Worm (Caenorhabditis elegans) whole organism, young adult: Measurements from ENCODE around the gene K09E4.4.

Experiments used
- F23B12.7 ChIP-seq: sonication (generic microtip); optimal IDR thresholded peaks from 2 replicates; lab custom pipeline; 2017; ENCODE audit warnings: missing genetic modification characterization, mild to moderate bottlenecking, missing compliant biosample characterization, antibody characterized with exemption, moderate library complexity; ENCODE audit not compliant: insufficient read depth
- Y53G8AR.9 ChIP-seq: fragments of 200-800 bp; sonication (Bioruptor generic); conservative IDR thresholded peaks from 2 replicates; pipeline ENCODE4 v1.3.6; 2022; ENCODE audit warnings: missing genetic modification reagents, missing genetic modification characterization, missing compliant biosample characterization
- cebp-2 ChIP-seq: fragments of 200-800 bp; sonication (Bioruptor generic); IDR thresholded peaks from 2 replicates; pipeline ENCODE4 v1.3.6; 2022; ENCODE audit warnings: missing genetic modification characterization, missing compliant biosample characterization
- ceh-79 ChIP-seq: sonication (generic microtip); optimal IDR thresholded peaks from 2 replicates; lab custom pipeline; 2017; ENCODE audit warnings: mild to moderate bottlenecking, missing genetic modification characterization, missing compliant biosample characterization
- egl-18 ChIP-seq: fragments of 200-800 bp; sonication (Bioruptor generic); IDR thresholded peaks from 2 replicates; pipeline ENCODE4 v1.3.6; 2022; ENCODE audit warnings: missing genetic modification reagents, missing genetic modification characterization, missing compliant biosample characterization
- gei-17 ChIP-seq: fragments of 200-800 bp; sonication (Bioruptor generic); optimal IDR thresholded peaks from 2 replicates; lab custom pipeline; 2018; ENCODE audit warnings: mild to moderate bottlenecking, missing genetic modification characterization, missing compliant biosample characterization
- lin-35 ChIP-seq, 3 experiments: fragments of 150-350 bp in 2 of 3; sonication (generic microtip) in 1 of 3; optimal IDR thresholded peaks; 2 replicates each; lab custom pipeline; 2014 to 2018; ENCODE audit warnings: missing biosample characterization in 3 of 3, missing genetic modification characterization in 3 of 3, missing genetic modification reagents in 3 of 3
- lir-1 ChIP-seq: fragments of 200-800 bp; sonication (Bioruptor generic); conservative IDR thresholded peaks from 2 replicates; pipeline ENCODE4 v1.3.6; 2022; ENCODE audit warnings: missing genetic modification reagents, missing genetic modification characterization, missing compliant biosample characterization
- sea-2 ChIP-seq: fragments of 200-800 bp; sonication (Bioruptor generic); IDR thresholded peaks from 2 replicates; pipeline ENCODE4 v1.3.6; 2022; ENCODE audit warnings: missing genetic modification characterization, missing compliant biosample characterization
- snpc-1.3 ChIP-seq: sonication (generic microtip); optimal IDR thresholded peaks from 2 replicates; lab custom pipeline; 2017; ENCODE audit warnings: missing genetic modification characterization, mild to moderate bottlenecking, missing compliant biosample characterization, antibody characterized with exemption, moderate library complexity, missing genotype, missing genetic modification reagents; ENCODE audit not compliant: insufficient read depth
- snpc-4 ChIP-seq, 5 experiments: fragments of 150-350 bp in 1 of 5; sonication (generic microtip) in 4 of 5; optimal IDR thresholded peaks; 2 replicates each; lab custom pipeline; 2014 to 2018; ENCODE audit warnings: missing genetic modification characterization in 5 of 5, missing biosample characterization in 3 of 5, antibody characterized with exemption in 2 of 5, mild to moderate bottlenecking in 2 of 5, missing compliant biosample characterization in 2 of 5, missing genotype in 2 of 5, moderate library complexity in 2 of 5, missing genetic modification reagents in 1 of 5
- unc-62 ChIP-seq: fragments of 150-350 bp; optimal IDR thresholded peaks from 2 replicates; lab custom pipeline; 2014; ENCODE audit warnings: missing biosample characterization, missing genetic modification reagents, missing genetic modification characterization
- ztf-18 ChIP-seq: sonication (generic microtip); optimal IDR thresholded peaks from 2 replicates; lab custom pipeline; 2016; ENCODE audit warnings: missing genotype, mild to moderate bottlenecking, missing genetic modification characterization, missing compliant biosample characterization

ce11 chrII:14074825-14075224, 47.1 kb downstream of the K09E4.4 start:
- no peak for TF ChIP-seq F23B12.7 (tag; lab: Kevin White, UChicago)
- TF ChIP-seq lin-35 (GFP tag; optimal IDR thresholded peaks at IDR 0.05; lab: Kevin White, UChicago): no peak
- no peak for TF ChIP-seq snpc-4 (GFP tag; optimal IDR thresholded peaks at IDR 0.05; lab: Kevin White, UChicago)
- TF ChIP-seq snpc-4 (tag; optimal IDR thresholded peaks at IDR 0.05; lab: Kevin White, UChicago): no peak
- no peak for TF ChIP-seq Y53G8AR.9 (GFP tag; lab: Robert Waterston, UW)
- no peak for TF ChIP-seq cebp-2 (GFP tag; lab: Robert Waterston, UW)
- no peak for TF ChIP-seq ztf-18 (tag; lab: Kevin White, UChicago)
- TF ChIP-seq sea-2 (GFP tag; lab: Robert Waterston, UW): no peak
- no peak for TF ChIP-seq unc-62 (GFP tag; lab: Kevin White, UChicago)
- no peak for TF ChIP-seq lir-1 (GFP tag; lab: Robert Waterston, UW)
- no peak for TF ChIP-seq egl-18 (GFP tag; lab: Robert Waterston, UW)
- no peak for TF ChIP-seq gei-17 (GFP tag; lab: Kevin White, UChicago)
- TF ChIP-seq ceh-79 (tag; lab: Kevin White, UChicago): no peak
- no peak for TF ChIP-seq snpc-1.3
